Fruit fly (Drosophila melanogaster): ENCODE measurements around the gene pcx.

DNA sequence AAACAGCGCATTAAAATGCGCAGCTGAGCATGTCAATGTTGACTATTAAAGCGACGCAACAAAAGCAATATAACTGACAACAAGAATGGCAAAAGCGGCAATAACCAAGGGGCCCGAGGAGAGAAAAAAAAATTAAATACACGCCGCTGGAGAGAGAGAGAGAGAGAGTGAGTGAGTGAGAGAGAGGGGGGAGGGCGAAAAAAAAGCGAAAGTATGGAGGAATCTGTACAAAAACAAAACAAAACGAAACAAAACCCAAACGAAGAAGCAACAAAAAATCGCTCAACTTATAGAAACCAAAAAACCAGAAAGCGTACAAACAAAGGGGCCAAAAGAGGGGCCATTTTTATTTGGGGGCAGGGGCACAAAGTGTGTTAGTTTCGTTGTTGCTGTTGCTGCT, 58.4 kb downstream of the pcx start:
- TF ChIP-seq knrl (GFP tag; IDR thresholded peaks at IDR 0.05; ENCODE audit: partially characterized antibody) (no peak), Dfd (GFP tag; optimal IDR thresholded peaks at IDR 0.05) (no peak), disco-r (GFP tag; optimal IDR thresholded peaks at IDR 0.05) (no peak), CG2202 (tag; optimal IDR thresholded peaks at IDR 0.05) (no peak), Vsx1 (GFP tag; optimal IDR thresholded peaks at IDR 0.05) (no peak), CG5245 (GFP tag; optimal IDR thresholded peaks at IDR 0.05) (no peak), kay (GFP tag; optimal IDR thresholded peaks at IDR 0.05) (no peak), pum (GFP tag; optimal IDR thresholded peaks at IDR 0.05) (no peak), CG10147 (GFP tag; optimal IDR thresholded peaks at IDR 0.05) (no peak)
